Worm (Caenorhabditis elegans) whole organism, late embryonic: Measurements from ENCODE around the gene C05G5.3.

Experiments used
- C08G9.2 ChIP-seq: sonication (generic microtip); optimal IDR thresholded peaks from 2 replicates; lab custom pipeline; 2016; ENCODE audit warnings: mild to moderate bottlenecking, missing genetic modification characterization, moderate library complexity, missing compliant biosample characterization
- F13H6.1 ChIP-seq: sonication (generic microtip); optimal IDR thresholded peaks from 2 replicates; lab custom pipeline; 2016; ENCODE audit warnings: missing genetic modification characterization, missing compliant biosample characterization
- K09A11.1 ChIP-seq: sonication (generic microtip); optimal IDR thresholded peaks from 2 replicates; lab custom pipeline; 2017; ENCODE audit warnings: antibody characterized with exemption, mild to moderate bottlenecking, missing genetic modification characterization, missing compliant biosample characterization; ENCODE audit not compliant: insufficient read depth
- ceh-9 ChIP-seq: sonication (generic microtip); optimal IDR thresholded peaks from 2 replicates; lab custom pipeline; 2016; ENCODE audit warnings: mild to moderate bottlenecking, missing genetic modification characterization, inconsistent platforms, missing compliant biosample characterization
- fkh-10 ChIP-seq: fragments of 150-350 bp; optimal IDR thresholded peaks from 2 replicates; lab custom pipeline; 2014; ENCODE audit warnings: missing biosample characterization, missing genetic modification reagents, missing genetic modification characterization
- pag-3 ChIP-seq: sonication (generic microtip); optimal IDR thresholded peaks from 2 replicates; lab custom pipeline; 2016; ENCODE audit warnings: missing compliant biosample characterization, missing genetic modification characterization, borderline replicate concordance
- pha-4 ChIP-seq: fragments of 150-350 bp; optimal IDR thresholded peaks from 2 replicates; lab custom pipeline; 2018; ENCODE audit warnings: missing biosample characterization, missing genetic modification reagents, missing genetic modification characterization
- tbx-7 ChIP-seq: sonication (generic microtip); optimal IDR thresholded peaks from 2 replicates; lab custom pipeline; 2016; ENCODE audit warnings: missing genotype, missing genetic modification characterization, missing compliant biosample characterization

ce11 chrX:14783434-14784142 is 31.8 kb upstream of the C05G5.3 start:
- TF ChIP-seq ceh-9 (tag; lab: Kevin White, UChicago): no peak
- no peak for TF ChIP-seq pag-3
- no peak for TF ChIP-seq fkh-10
- TF ChIP-seq K09A11.1 (tag; lab: Kevin White, UChicago): no peak
- TF ChIP-seq C08G9.2 (tag; lab: Kevin White, UChicago): no peak
- TF ChIP-seq F13H6.1 (tag; lab: Kevin White, UChicago): no peak
- TF ChIP-seq pha-4 (tag; lab: Kevin White, UChicago): no peak
- no peak for TF ChIP-seq tbx-7 (tag; lab: Kevin White, UChicago)
